Fruit fly (Drosophila melanogaster) whole organism, prepupa: Measurements from ENCODE around the gene Tsp29Fa.

Experiments used
- CG31627 ChIP-seq: fragments of 200-800 bp; sonication (Bioruptor generic); optimal IDR thresholded peaks from 3 replicates; lab custom pipeline; 2016; ENCODE audit warnings: missing biosample characterization, missing genetic modification characterization
- CG3919 ChIP-seq: fragments of 200-800 bp; sonication (Bioruptor generic); optimal IDR thresholded peaks from 3 replicates; lab custom pipeline; 2016; ENCODE audit warnings: missing biosample characterization, missing genetic modification characterization
- CG6854 ChIP-seq: fragments of 200-800 bp; sonication (Bioruptor generic); optimal IDR thresholded peaks from 2 replicates; lab custom pipeline; 2017; ENCODE audit warnings: missing biosample characterization, mild to moderate bottlenecking, missing genetic modification characterization
- Eip75B ChIP-seq: fragments of 200-800 bp; sonication (Bioruptor generic); optimal IDR thresholded peaks from 3 replicates; lab custom pipeline; 2016; ENCODE audit warnings: missing biosample characterization, missing genetic modification characterization
- OdsH ChIP-seq: fragments of 200-800 bp; sonication (Bioruptor generic); optimal IDR thresholded peaks from 3 replicates; lab custom pipeline; 2016; ENCODE audit warnings: missing biosample characterization, missing genetic modification characterization
- Sox15 ChIP-seq: fragments of 200-800 bp; sonication (Bioruptor generic); optimal IDR thresholded peaks from 3 replicates; lab custom pipeline; 2016; ENCODE audit warnings: missing biosample characterization, missing genetic modification characterization

- TF ChIP-seq Eip75B (GFP tag; lab: Kevin White, UChicago) (no peak), CG31627 (GFP tag; lab: Kevin White, UChicago) (no peak), CG3919 (GFP tag; lab: Kevin White, UChicago) (no peak), Sox15 (GFP tag; lab: Kevin White, UChicago) (no peak), CG6854 (GFP tag; lab: Kevin White, UChicago) (no peak), OdsH (GFP tag; lab: Kevin White, UChicago) (no peak)
Measured at dm6 chr2L:8898714-8899652, 34.8 kb upstream of the Tsp29Fa start, which contains the start of gene CG34398.
